Worm (Caenorhabditis elegans) whole organism, L2 larva: Measurements from ENCODE around the gene ckb-1.

Source experiments
- ama-1 ChIP-seq: fragments of 150-350 bp; optimal IDR thresholded peaks from 2 replicates; lab custom pipeline; 2018; ENCODE audit warnings: inconsistent platforms
- elt-3 ChIP-seq: sonication (generic microtip); optimal IDR thresholded peaks from 2 replicates; lab custom pipeline; 2017; ENCODE audit warnings: missing biosample characterization, missing genetic modification characterization
- gmeb-1 ChIP-seq: fragments of 150-350 bp; optimal IDR thresholded peaks from 2 replicates; lab custom pipeline; 2014; ENCODE audit warnings: missing biosample characterization, missing genetic modification characterization
- unc-62 ChIP-seq: fragments of 150-350 bp; optimal IDR thresholded peaks from 2 replicates; lab custom pipeline; 2014; ENCODE audit warnings: missing biosample characterization, missing genetic modification reagents, missing genetic modification characterization
- ztf-4 ChIP-seq: fragments of 150-350 bp; optimal IDR thresholded peaks from 2 replicates; lab custom pipeline; 2014; ENCODE audit warnings: missing biosample characterization, missing genetic modification characterization

ce11 chrIII:4372894-4373293 lies 7.8 kb downstream of the ckb-1 start:
- TF ChIP-seq unc-62 (GFP tag; lab: Kevin White, UChicago) (no peak), ama-1 (lab: Kevin White, UChicago) (no peak), ztf-4 (tag; lab: Kevin White, UChicago) (no peak), elt-3 (tag; lab: Kevin White, UChicago) (no peak), gmeb-1 (tag; lab: Kevin White, UChicago) (no peak)
